Worm (Caenorhabditis elegans): ENCODE results near the gene C39F7.5.

- no peak for TF ChIP-seq mdl-1 (tag; optimal IDR thresholded peaks at IDR 0.05)
- no peak for TF ChIP-seq nhr-237 (tag; optimal IDR thresholded peaks at IDR 0.05)
- no peak for TF ChIP-seq nhr-76 (tag; optimal IDR thresholded peaks at IDR 0.05)
- TF ChIP-seq pha-4 (tag; optimal IDR thresholded peaks at IDR 0.05): no peak
- no peak for TF ChIP-seq unc-39 (tag; optimal IDR thresholded peaks at IDR 0.05)
- no peak for TF ChIP-seq nhr-23 (tag; optimal IDR thresholded peaks at IDR 0.05)
These were observed 22.7 kb downstream of the C39F7.5 start for ce11 chrV:1287276-1287675.

All from whole organism, L3 larva.